Fruit fly (Drosophila melanogaster) whole organism, prepupa: ENCODE data around the gene bchs.

ENCODE experiments used
- Blimp-1 ChIP-seq: fragments of 200-800 bp; sonication (Bioruptor generic); optimal IDR thresholded peaks from 3 replicates; lab custom pipeline; 2017; ENCODE audit warnings: missing biosample characterization, missing genetic modification characterization, mild to moderate bottlenecking, moderate library complexity, missing genetic modification reagents
- CG10631 ChIP-seq: fragments of 200-800 bp; sonication (Bioruptor generic); optimal IDR thresholded peaks from 2 replicates; lab custom pipeline; 2016; ENCODE audit warnings: missing biosample characterization, missing genetic modification characterization
- CG10669 ChIP-seq: fragments of 200-800 bp; sonication (Bioruptor generic); optimal IDR thresholded peaks from 3 replicates; lab custom pipeline; 2018; ENCODE audit warnings: missing biosample characterization, mild to moderate bottlenecking, missing genetic modification characterization, moderate library complexity
- CG11294 ChIP-seq: fragments of 200-800 bp; sonication (Bioruptor generic); IDR thresholded peaks from 2 replicates; pipeline ENCODE4 v1.3.6; 2022; ENCODE audit warnings: missing biosample characterization, missing genetic modification characterization
- CG11902 ChIP-seq: fragments of 200-800 bp; sonication (Bioruptor generic); optimal IDR thresholded peaks from 3 replicates; lab custom pipeline; 2016; ENCODE audit warnings: missing biosample characterization, missing genetic modification characterization
- CG15336 ChIP-seq: fragments of 200-800 bp; sonication (Bioruptor generic); IDR thresholded peaks from 2 replicates; pipeline ENCODE4 v1.3.6; 2022; ENCODE audit warnings: missing biosample characterization, missing genetic modification characterization
- CG1621 ChIP-seq: fragments of 200-800 bp; sonication (Bioruptor generic); optimal IDR thresholded peaks from 3 replicates; lab custom pipeline; 2018; ENCODE audit warnings: missing biosample characterization, mild to moderate bottlenecking, missing genetic modification characterization
- CG31627 ChIP-seq: fragments of 200-800 bp; sonication (Bioruptor generic); optimal IDR thresholded peaks from 3 replicates; lab custom pipeline; 2016; ENCODE audit warnings: missing biosample characterization, missing genetic modification characterization
- CG34406 ChIP-seq: fragments of 200-800 bp; sonication (Bioruptor generic); optimal IDR thresholded peaks from 3 replicates; lab custom pipeline; 2016; ENCODE audit warnings: missing biosample characterization, missing genetic modification characterization
- CG4318 ChIP-seq: fragments of 200-800 bp; sonication (Bioruptor generic); optimal IDR thresholded peaks from 3 replicates; lab custom pipeline; 2017; ENCODE audit warnings: missing biosample characterization, mild to moderate bottlenecking, missing genetic modification characterization
- CG6163 ChIP-seq: fragments of 200-800 bp; sonication (Bioruptor generic); IDR thresholded peaks from 3 replicates; pipeline ENCODE4 v1.3.6; 2022; ENCODE audit warnings: missing biosample characterization, missing genetic modification characterization
- CG6276 ChIP-seq: fragments of 200-800 bp; sonication (Bioruptor generic); optimal IDR thresholded peaks from 2 replicates; lab custom pipeline; 2017; ENCODE audit warnings: missing biosample characterization, mild to moderate bottlenecking, missing genetic modification characterization
- CG6792 ChIP-seq: fragments of 200-800 bp; sonication (Bioruptor generic); optimal IDR thresholded peaks from 3 replicates; lab custom pipeline; 2016; ENCODE audit warnings: missing biosample characterization, missing genetic modification characterization
- CG6808 ChIP-seq: fragments of 200-800 bp; sonication (Bioruptor generic); optimal IDR thresholded peaks from 3 replicates; lab custom pipeline; 2017; ENCODE audit warnings: missing biosample characterization, missing genetic modification characterization, mild to moderate bottlenecking, moderate library complexity, missing genetic modification reagents
- CG6854 ChIP-seq: fragments of 200-800 bp; sonication (Bioruptor generic); optimal IDR thresholded peaks from 2 replicates; lab custom pipeline; 2017; ENCODE audit warnings: missing biosample characterization, mild to moderate bottlenecking, missing genetic modification characterization
- CG8119 ChIP-seq: fragments of 200-800 bp; sonication (Bioruptor generic); IDR thresholded peaks from 3 replicates; pipeline ENCODE4 v1.3.6; 2022; ENCODE audit warnings: missing biosample characterization, missing genetic modification characterization
- CG8632 ChIP-seq: fragments of 200-800 bp; sonication (Bioruptor generic); optimal IDR thresholded peaks from 3 replicates; lab custom pipeline; 2016; ENCODE audit warnings: missing biosample characterization, missing genetic modification characterization
- CG9139 ChIP-seq: fragments of 200-800 bp; sonication (Bioruptor generic); optimal IDR thresholded peaks from 3 replicates; lab custom pipeline; 2017; ENCODE audit warnings: missing biosample characterization, mild to moderate bottlenecking, missing genetic modification characterization
- Eip75B ChIP-seq: fragments of 200-800 bp; sonication (Bioruptor generic); optimal IDR thresholded peaks from 3 replicates; lab custom pipeline; 2016; ENCODE audit warnings: missing biosample characterization, missing genetic modification characterization
- Eip78C ChIP-seq: fragments of 200-800 bp; sonication (Bioruptor generic); peaks from one replicate; lab custom pipeline; 2016; ENCODE audit warnings: missing biosample characterization, missing genetic modification characterization
- Eip93F ChIP-seq: fragments of 200-800 bp; sonication (Bioruptor generic); optimal IDR thresholded peaks from 2 replicates; lab custom pipeline; 2016; ENCODE audit warnings: missing biosample characterization, mild to moderate bottlenecking, missing genetic modification characterization
- Ets21C ChIP-seq: fragments of 200-800 bp; sonication (Bioruptor generic); optimal IDR thresholded peaks from 3 replicates; lab custom pipeline; 2016; ENCODE audit warnings: missing biosample characterization, missing genetic modification characterization
- Ets96B ChIP-seq: fragments of 200-800 bp; optimal IDR thresholded peaks from 2 replicates; lab custom pipeline; 2019; ENCODE audit warnings: missing biosample characterization, mild to moderate bottlenecking, missing genetic modification characterization, moderate library complexity
- Gug ChIP-seq: fragments of 200-800 bp; sonication (Bioruptor generic); IDR thresholded peaks from 2 replicates; pipeline ENCODE4 v1.3.6; 2022; ENCODE audit warnings: missing biosample characterization, missing genetic modification characterization
- Hr38 ChIP-seq: sonication (Bioruptor generic); optimal IDR thresholded peaks from 2 replicates; lab custom pipeline; 2016; ENCODE audit warnings: missing biosample characterization, missing genetic modification characterization
- Hr39 ChIP-seq: fragments of 200-800 bp; sonication (Bioruptor generic); optimal IDR thresholded peaks from 2 replicates; lab custom pipeline; 2016; ENCODE audit warnings: missing biosample characterization, missing genetic modification characterization
- Hr4 ChIP-seq: fragments of 200-800 bp; sonication (Bioruptor generic); optimal IDR thresholded peaks from 3 replicates; lab custom pipeline; 2016; ENCODE audit warnings: missing biosample characterization, missing genetic modification characterization
- Lpt ChIP-seq: fragments of 200-800 bp; sonication (Bioruptor generic); optimal IDR thresholded peaks from 3 replicates; lab custom pipeline; 2016; ENCODE audit warnings: missing biosample characterization, missing genetic modification characterization
- Met ChIP-seq: fragments of 200-800 bp; sonication (Bioruptor generic); optimal IDR thresholded peaks from 3 replicates; lab custom pipeline; 2016; ENCODE audit warnings: missing biosample characterization, missing genetic modification characterization
- OdsH ChIP-seq: fragments of 200-800 bp; sonication (Bioruptor generic); optimal IDR thresholded peaks from 3 replicates; lab custom pipeline; 2016; ENCODE audit warnings: missing biosample characterization, missing genetic modification characterization
- Smox ChIP-seq: fragments of 200-800 bp; sonication (Bioruptor generic); optimal IDR thresholded peaks from 3 replicates; lab custom pipeline; 2016; ENCODE audit warnings: missing biosample characterization, missing genetic modification characterization
- Sox102F ChIP-seq: fragments of 200-800 bp; sonication (Bioruptor generic); optimal IDR thresholded peaks from 2 replicates; lab custom pipeline; 2016; ENCODE audit warnings: missing biosample characterization, mild to moderate bottlenecking, missing genetic modification characterization
- achi ChIP-seq: fragments of 200-800 bp; sonication (Bioruptor generic); optimal IDR thresholded peaks from 3 replicates; lab custom pipeline; 2016; ENCODE audit warnings: missing biosample characterization, missing genetic modification characterization
- acj6 ChIP-seq: fragments of 200-800 bp; sonication (Bioruptor generic); optimal IDR thresholded peaks from 3 replicates; lab custom pipeline; 2016; ENCODE audit warnings: missing biosample characterization, missing genetic modification characterization
- dsx ChIP-seq: fragments of 200-800 bp; optimal IDR thresholded peaks from 3 replicates; lab custom pipeline; 2019; ENCODE audit warnings: missing biosample characterization, mild to moderate bottlenecking, missing genetic modification characterization, moderate library complexity; ENCODE audit not compliant: poor library complexity, severe bottlenecking
- fd59A ChIP-seq: fragments of 200-800 bp; sonication (Bioruptor generic); optimal IDR thresholded peaks from 2 replicates; lab custom pipeline; 2017; ENCODE audit warnings: missing biosample characterization, mild to moderate bottlenecking, missing genetic modification characterization, missing genetic modification reagents
- fkh ChIP-seq: fragments of 200-800 bp; sonication (Bioruptor generic); optimal IDR thresholded peaks from 3 replicates; lab custom pipeline; 2017; ENCODE audit warnings: missing biosample characterization, mild to moderate bottlenecking, missing genetic modification characterization, moderate library complexity
- pdm3 ChIP-seq: fragments of 200-800 bp; sonication (Bioruptor generic); optimal IDR thresholded peaks from 3 replicates; lab custom pipeline; 2016; ENCODE audit warnings: missing biosample characterization, missing genetic modification characterization
- salr ChIP-seq, 2 experiments: fragments of 200-800 bp; sonication (Bioruptor generic); optimal IDR thresholded peaks; 3 replicates each; lab custom pipeline; 2016 to 2018; ENCODE audit warnings: missing biosample characterization in 2 of 2, missing genetic modification characterization in 2 of 2, mild to moderate bottlenecking in 1 of 2
- spab ChIP-seq: fragments of 200-800 bp; sonication (Bioruptor generic); optimal IDR thresholded peaks from 2 replicates; lab custom pipeline; 2017; ENCODE audit warnings: missing biosample characterization, mild to moderate bottlenecking, missing genetic modification characterization, missing genetic modification reagents
- svp ChIP-seq: fragments of 200-800 bp; sonication (Bioruptor generic); peaks from one replicate; lab custom pipeline; 2016; ENCODE audit warnings: missing biosample characterization, missing genetic modification characterization
- vri ChIP-seq: fragments of 200-800 bp; sonication (Bioruptor generic); optimal IDR thresholded peaks from 3 replicates; lab custom pipeline; 2016; ENCODE audit warnings: missing biosample characterization, mild to moderate bottlenecking, missing genetic modification characterization

The bchs gene

DNA sequence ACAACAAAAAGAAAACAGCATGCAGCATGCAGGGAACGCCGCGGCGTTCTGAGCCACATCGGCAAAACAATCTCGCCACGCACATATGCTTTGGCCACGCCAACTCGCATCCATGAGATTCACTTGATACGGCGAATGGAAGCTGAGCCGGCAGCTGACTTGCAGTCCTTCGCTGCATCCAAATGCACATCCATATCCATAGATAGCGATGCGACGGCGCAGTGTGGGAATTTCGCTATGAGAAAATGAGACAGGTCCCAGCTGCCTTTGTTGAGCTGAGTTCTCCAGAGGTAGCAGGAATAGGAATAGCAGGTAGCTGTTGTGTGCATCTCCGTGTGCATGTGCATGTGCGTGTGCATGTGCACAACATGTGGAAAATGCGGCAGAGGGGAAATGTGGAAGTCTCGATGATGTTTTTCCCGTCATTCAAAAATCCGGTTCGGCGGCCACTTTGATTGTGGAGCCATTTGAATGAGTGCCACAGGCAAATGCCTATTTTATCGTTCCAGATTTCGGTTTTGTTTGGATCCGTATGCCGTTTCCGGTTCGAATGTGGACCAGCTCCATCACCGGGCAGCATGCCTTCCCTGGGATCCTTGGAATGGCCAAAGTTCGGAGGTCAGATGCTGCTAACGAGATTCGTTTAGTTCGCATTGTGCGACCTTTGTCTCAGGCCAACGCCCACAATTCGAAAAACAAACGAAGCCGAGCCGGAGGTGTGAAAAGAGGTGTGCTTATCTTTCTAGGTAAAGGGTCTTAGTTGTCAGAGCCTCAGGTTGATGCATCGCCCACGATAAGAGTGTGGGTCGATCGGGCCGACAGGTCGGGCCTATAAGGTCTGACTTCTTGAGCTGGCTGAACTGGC, 35.9 kb upstream of the bchs start:
- no peak for TF ChIP-seq acj6 (GFP tag; lab: Kevin White, UChicago)
- TF ChIP-seq CG6792 (GFP tag; lab: Kevin White, UChicago), result no peak
- no peak for TF ChIP-seq CG9139
- no peak for TF ChIP-seq Gug (GFP tag; lab: Robert Waterston, UW)
- no peak for TF ChIP-seq CG10631 (GFP tag; lab: Kevin White, UChicago)
- no peak for TF ChIP-seq Blimp-1 (GFP tag; lab: Kevin White, UChicago)

dm6 chr2L:5876474-5877067, 30.4 kb upstream of the bchs start:
- TF ChIP-seq svp (GFP tag; lab: Kevin White, UChicago), result peak; percentile 40
- TF ChIP-seq CG6163 (GFP tag; lab: Robert Waterston, UW), result 0 out of 3 replicates have a peak, but pooled peaks have one; percentile 26
- TF ChIP-seq vri (GFP tag; lab: Kevin White, UChicago), result peak; percentile 24
- TF ChIP-seq Ets21C, result no peak
- TF ChIP-seq Lpt (GFP tag; lab: Kevin White, UChicago), result no peak
- TF ChIP-seq Hr4, result no peak
- TF ChIP-seq CG31627 (GFP tag; lab: Kevin White, UChicago), result no peak
- TF ChIP-seq CG4318 (GFP tag; lab: Kevin White, UChicago), result no peak
- peak; percentile 6 for TF ChIP-seq CG34406 (GFP tag; lab: Kevin White, UChicago)
- TF ChIP-seq fd59A (GFP tag; lab: Kevin White, UChicago), result no peak
- no peak for TF ChIP-seq Met (GFP tag; lab: Kevin White, UChicago)
- no peak for TF ChIP-seq OdsH
- no peak for TF ChIP-seq CG11294 (GFP tag; lab: Robert Waterston, UW)
- TF ChIP-seq Sox102F (GFP tag; lab: Kevin White, UChicago), result peak; percentile 22
- peak; percentile 95 for TF ChIP-seq fkh (GFP tag; lab: Kevin White, UChicago)
- peak; percentile 73 for TF ChIP-seq Eip78C (GFP tag; lab: Kevin White, UChicago)
- no peak for TF ChIP-seq Ets96B (tag; lab: Kevin White, UChicago)
- TF ChIP-seq Hr38 (GFP tag; lab: Kevin White, UChicago), result no peak
- TF ChIP-seq CG8632 (GFP tag; lab: Kevin White, UChicago), result no peak
- TF ChIP-seq Eip75B, result no peak
- TF ChIP-seq CG11902 (GFP tag; lab: Kevin White, UChicago), result no peak
- TF ChIP-seq CG10669 (GFP tag; lab: Kevin White, UChicago), result no peak
- no peak for TF ChIP-seq Blimp-1 (GFP tag; lab: Kevin White, UChicago)
- TF ChIP-seq CG1621 (tag; lab: Kevin White, UChicago), result no peak
- no peak for TF ChIP-seq CG9139

DNA sequence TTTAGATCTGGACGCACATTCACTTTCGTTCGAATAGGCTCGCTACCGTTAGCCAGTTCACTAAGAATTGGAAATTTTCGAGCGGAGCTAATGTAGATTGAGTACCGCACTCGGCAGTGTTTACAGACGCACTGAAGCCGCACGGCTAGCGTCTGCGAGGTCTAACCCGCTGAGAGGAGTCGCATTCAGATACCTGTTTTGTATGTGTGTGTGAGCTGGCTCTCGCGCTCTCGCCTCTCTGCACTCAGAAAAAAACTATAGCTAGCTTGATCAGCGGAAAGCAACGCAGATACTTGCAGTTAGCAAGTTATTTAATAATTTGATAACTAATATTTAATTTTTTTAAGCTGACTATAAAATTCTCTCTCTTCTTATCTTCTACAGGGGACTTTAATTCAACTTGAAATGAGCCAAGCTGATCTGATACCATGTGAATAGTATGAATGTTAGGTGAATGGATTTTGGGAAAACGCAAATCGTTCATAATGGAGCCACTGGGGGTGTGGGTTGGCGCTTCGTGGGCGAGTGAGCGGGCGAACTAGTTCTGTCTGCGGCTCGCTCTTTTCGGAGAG, 27.5 kb upstream of the bchs start, which contains the start of gene rau:
rau (minus strand) TSS at position 136 of the 572 bp plus-strand sequence.
- TF ChIP-seq Ets21C (peak; percentile 34), CG6163 (GFP tag; lab: Robert Waterston, UW) (peak; percentile 67), CG10631 (GFP tag; lab: Kevin White, UChicago) (peak; percentile 76), CG4318 (GFP tag; lab: Kevin White, UChicago) (peak; percentile 68), Ets96B (tag; lab: Kevin White, UChicago) (peak; percentile 62), CG6276 (GFP tag; lab: Kevin White, UChicago) (peak; percentile 73), CG1621 (tag; lab: Kevin White, UChicago) (peak; percentile 23), dsx (GFP tag; lab: Kevin White, UChicago) (peak; percentile 53), CG8119 (GFP tag; lab: Robert Waterston, UW) (peak; percentile 82), CG31627 (GFP tag; lab: Kevin White, UChicago) (peak; percentile 54), CG10669 (GFP tag; lab: Kevin White, UChicago) (peak; percentile 79), acj6 (GFP tag; lab: Kevin White, UChicago) (peak; percentile 61), Eip75B (peak; percentile 69), spab (GFP tag; lab: Kevin White, UChicago) (peak; percentile 69), Hr38 (GFP tag; lab: Kevin White, UChicago) (no peak), pdm3 (GFP tag; lab: Kevin White, UChicago) (peak; percentile 79), Hr4 (peak; percentile 66), Blimp-1 (GFP tag; lab: Kevin White, UChicago) (no peak), Eip78C (GFP tag; lab: Kevin White, UChicago) (peak; percentile 86), CG6854 (GFP tag; lab: Kevin White, UChicago) (peak; percentile 65), salr (GFP tag; optimal IDR thresholded peaks at IDR 0.05; lab: Kevin White, UChicago) (peak in 1 of 2 experiments; percentile 72), Eip93F (GFP tag; lab: Kevin White, UChicago) (peak; percentile 26), CG15336 (GFP tag; lab: Robert Waterston, UW) (peak; percentile 76), Smox (GFP tag; lab: Kevin White, UChicago) (peak; percentile 53), CG6808 (GFP tag; lab: Kevin White, UChicago) (peak; percentile 80), achi (GFP tag; lab: Kevin White, UChicago) (peak; percentile 64), Hr39 (GFP tag; lab: Kevin White, UChicago) (peak; percentile 29)
